Worm (Caenorhabditis elegans) whole organism, late embryonic: Measurements from ENCODE around the gene F28F9.3.

Experiments
- F13H6.1 ChIP-seq: sonication (generic microtip); optimal IDR thresholded peaks from 2 replicates; lab custom pipeline; 2016; ENCODE audit warnings: missing genetic modification characterization, missing compliant biosample characterization
- ceh-31 ChIP-seq: sonication (generic microtip); optimal IDR thresholded peaks from 2 replicates; lab custom pipeline; 2016; ENCODE audit warnings: missing genetic modification characterization, missing compliant biosample characterization
- ceh-9 ChIP-seq: sonication (generic microtip); optimal IDR thresholded peaks from 2 replicates; lab custom pipeline; 2016; ENCODE audit warnings: mild to moderate bottlenecking, missing genetic modification characterization, inconsistent platforms, missing compliant biosample characterization
- ets-4 ChIP-seq: sonication (generic microtip); optimal IDR thresholded peaks from 2 replicates; lab custom pipeline; 2016; ENCODE audit warnings: missing genetic modification characterization, missing compliant biosample characterization

- no peak for TF ChIP-seq F13H6.1 (tag; lab: Kevin White, UChicago)
- TF ChIP-seq ets-4 (tag; lab: Kevin White, UChicago): no peak
- no peak for TF ChIP-seq ceh-9 (tag; lab: Kevin White, UChicago)
- no peak for TF ChIP-seq ceh-31 (tag; lab: Kevin White, UChicago)
Measured at ce11 chrIV:3881119-3881518, 54.4 kb downstream of the F28F9.3 start, which contains the start of the genes F37C4.8 and oac-23.
